Worm (Caenorhabditis elegans) whole organism, late embryonic: ENCODE data around the gene K03H1.9.

ENCODE experiments used
- hlh-8 ChIP-seq: sonication (generic microtip); optimal IDR thresholded peaks from 2 replicates; lab custom pipeline; 2016; ENCODE audit warnings: missing genotype, missing genetic modification characterization, missing compliant biosample characterization
- nfya-1 ChIP-seq: sonication (generic microtip); optimal IDR thresholded peaks from 2 replicates; lab custom pipeline; 2017; ENCODE audit warnings: missing genetic modification characterization, mild to moderate bottlenecking, missing compliant biosample characterization, antibody characterized with exemption, moderate library complexity
- npax-4 ChIP-seq: sonication (generic microtip); optimal IDR thresholded peaks from 2 replicates; lab custom pipeline; 2016; ENCODE audit warnings: missing genetic modification characterization, missing compliant biosample characterization
- pag-3 ChIP-seq: sonication (generic microtip); optimal IDR thresholded peaks from 2 replicates; lab custom pipeline; 2016; ENCODE audit warnings: missing compliant biosample characterization, missing genetic modification characterization, borderline replicate concordance
- ref-2 ChIP-seq: sonication (generic microtip); optimal IDR thresholded peaks from 2 replicates; lab custom pipeline; 2016; ENCODE audit warnings: missing genetic modification characterization, missing compliant biosample characterization

ce11 chrIII:9905307-9905706 is 36.0 kb downstream of the K03H1.9 start:
- TF ChIP-seq pag-3 (tag; lab: Kevin White, UChicago) (no peak), hlh-8 (tag; lab: Kevin White, UChicago) (no peak), ref-2 (tag; lab: Kevin White, UChicago) (no peak), npax-4 (tag; lab: Kevin White, UChicago) (no peak), nfya-1 (no peak)
